Worm (Caenorhabditis elegans) whole organism, L4 larva: ENCODE data around the gene F54E7.9.
A peak's percentile ranks its signal among the peaks of the same experiment; 100 is the strongest.

Experiments
- D1046.2 ChIP-seq: fragments of 200-800 bp; sonication (Bioruptor generic); IDR thresholded peaks from 2 replicates; pipeline ENCODE4 v1.3.6; 2022; ENCODE audit warnings: missing genetic modification characterization, missing compliant biosample characterization
- F44E2.7 ChIP-seq: fragments of 200-800 bp; sonication (Bioruptor generic); IDR thresholded peaks from 2 replicates; pipeline ENCODE4 v2.1.2; 2022; ENCODE audit warnings: missing genetic modification characterization, missing compliant biosample characterization
- T26A8.4 ChIP-seq: fragments of 200-800 bp; sonication (Bioruptor generic); IDR thresholded peaks from 2 replicates; pipeline ENCODE4 v1.3.6; 2022; ENCODE audit warnings: missing genetic modification characterization, missing compliant biosample characterization
- Y105C5A.15 ChIP-seq: fragments of 200-800 bp; sonication (Bioruptor generic); IDR thresholded peaks from 2 replicates; pipeline ENCODE4 v1.3.6; 2022; ENCODE audit warnings: missing genetic modification characterization, missing compliant biosample characterization
- Y75B8A.6 ChIP-seq: fragments of 200-800 bp; sonication (Bioruptor generic); IDR thresholded peaks from 2 replicates; pipeline ENCODE4 v1.3.6; 2022; ENCODE audit warnings: missing genetic modification reagents, missing genetic modification characterization, missing compliant biosample characterization
- aha-1 ChIP-seq: fragments of 150-350 bp; peaks from one replicate; lab custom pipeline; 2014; ENCODE audit warnings: missing biosample characterization, missing genetic modification characterization
- ceh-32 ChIP-seq: sonication (generic microtip); optimal IDR thresholded peaks from 2 replicates; lab custom pipeline; 2016; ENCODE audit warnings: mild to moderate bottlenecking, missing genetic modification characterization, missing compliant biosample characterization; ENCODE audit not compliant: poor library complexity
- cey-2 ChIP-seq: sonication (generic microtip); optimal IDR thresholded peaks from 3 replicates; lab custom pipeline; 2017; ENCODE audit warnings: missing genetic modification characterization, mild to moderate bottlenecking, missing compliant biosample characterization, antibody characterized with exemption, borderline replicate concordance; ENCODE audit not compliant: insufficient read depth
- daf-12 ChIP-seq: fragments of 150-350 bp; optimal IDR thresholded peaks from 2 replicates; lab custom pipeline; 2014; ENCODE audit warnings: missing biosample characterization, missing genetic modification reagents, missing genetic modification characterization
- daf-16 ChIP-seq, 3 experiments: sonication (generic microtip); optimal IDR thresholded peaks; 2 replicates each; lab custom pipeline; 2016 to 2017; ENCODE audit warnings: missing genetic modification characterization in 3 of 3, missing genetic modification reagents in 3 of 3, mild to moderate bottlenecking in 2 of 3, missing compliant biosample characterization in 2 of 3, missing biosample characterization in 1 of 3, moderate library complexity in 1 of 3
- daf-19 ChIP-seq: fragments of 200-800 bp; sonication (Bioruptor generic); conservative IDR thresholded peaks from 2 replicates; pipeline ENCODE4 v1.3.6; 2022; ENCODE audit warnings: missing genetic modification characterization, missing compliant biosample characterization
- dmd-6 ChIP-seq: fragments of 200-800 bp; sonication (Bioruptor generic); IDR thresholded peaks from 2 replicates; pipeline ENCODE4 v1.3.6; 2022; ENCODE audit warnings: missing genetic modification reagents, missing genetic modification characterization, missing compliant biosample characterization
- dpl-1 ChIP-seq: fragments of 150-350 bp; optimal IDR thresholded peaks from 2 replicates; lab custom pipeline; 2014; ENCODE audit warnings: missing biosample characterization, missing genetic modification reagents, missing genetic modification characterization
- duxl-1 ChIP-seq: sonication (generic microtip); optimal IDR thresholded peaks from 2 replicates; lab custom pipeline; 2016; ENCODE audit warnings: mild to moderate bottlenecking, missing genetic modification characterization, moderate library complexity, missing compliant biosample characterization; ENCODE audit not compliant: poor library complexity
- dve-1 ChIP-seq: sonication (generic microtip); optimal IDR thresholded peaks from 2 replicates; lab custom pipeline; 2017; ENCODE audit warnings: antibody characterized with exemption, mild to moderate bottlenecking, missing genetic modification characterization, missing compliant biosample characterization; ENCODE audit not compliant: insufficient read depth
- hlh-11 ChIP-seq: fragments of 200-800 bp; sonication (Bioruptor generic); optimal IDR thresholded peaks from 2 replicates; lab custom pipeline; 2018; ENCODE audit warnings: mild to moderate bottlenecking, missing genetic modification characterization, missing compliant biosample characterization
- hlh-30 ChIP-seq: sonication (generic microtip); optimal IDR thresholded peaks from 2 replicates; lab custom pipeline; 2017; ENCODE audit warnings: antibody characterized with exemption, mild to moderate bottlenecking, missing genetic modification characterization, missing compliant biosample characterization; ENCODE audit not compliant: insufficient read depth
- lin-1 ChIP-seq: fragments of 200-800 bp; sonication (Bioruptor generic); IDR thresholded peaks from 2 replicates; pipeline ENCODE4 v1.3.6; 2022; ENCODE audit warnings: missing genetic modification reagents, missing genetic modification characterization, missing compliant biosample characterization
- lin-13 ChIP-seq: fragments of 150-350 bp; optimal IDR thresholded peaks from 2 replicates; lab custom pipeline; 2014; ENCODE audit warnings: missing biosample characterization, missing genetic modification reagents, missing genetic modification characterization
- lin-29 ChIP-seq: fragments of 200-800 bp; sonication (Bioruptor generic); IDR thresholded peaks from 2 replicates; pipeline ENCODE4 v1.3.6; 2022; ENCODE audit warnings: missing genetic modification reagents, missing genetic modification characterization, missing compliant biosample characterization
- lin-38 ChIP-seq: fragments of 200-800 bp; sonication (Bioruptor generic); IDR thresholded peaks from 2 replicates; pipeline ENCODE4 v1.3.6; 2022; ENCODE audit warnings: missing genetic modification reagents, missing genetic modification characterization, missing compliant biosample characterization
- lsy-2 ChIP-seq, 2 experiments: fragments of 150-350 bp in 1 of 2; sonication (generic microtip) in 1 of 2; optimal IDR thresholded peaks; 2 replicates each; lab custom pipeline; 2014 to 2017; ENCODE audit warnings: missing biosample characterization in 2 of 2, missing genetic modification characterization in 2 of 2
- mdl-1 ChIP-seq, 2 experiments: fragments of 150-350 bp in 1 of 2; sonication (generic microtip) in 1 of 2; optimal IDR thresholded peaks; 2 replicates each; lab custom pipeline; 2014 to 2017; ENCODE audit warnings: missing biosample characterization in 2 of 2, missing genetic modification characterization in 2 of 2
- mdt-29 ChIP-seq: fragments of 200-800 bp; sonication (Bioruptor generic); IDR thresholded peaks from 2 replicates; pipeline ENCODE4 v1.3.6; 2022; ENCODE audit warnings: missing genetic modification reagents, missing genetic modification characterization, missing compliant biosample characterization
- mxl-3 ChIP-seq: fragments of 200-800 bp; sonication (Bioruptor generic); optimal IDR thresholded peaks from 2 replicates; lab custom pipeline; 2018; ENCODE audit warnings: mild to moderate bottlenecking, missing genetic modification characterization, missing compliant biosample characterization
- nhr-11 ChIP-seq: fragments of 150-350 bp; optimal IDR thresholded peaks from 2 replicates; lab custom pipeline; 2014; ENCODE audit warnings: missing biosample characterization, missing genetic modification characterization
- nhr-111 ChIP-seq: fragments of 200-800 bp; sonication (Bioruptor generic); optimal IDR thresholded peaks from 2 replicates; lab custom pipeline; 2018; ENCODE audit warnings: mild to moderate bottlenecking, missing genetic modification characterization, missing compliant biosample characterization
- nhr-237 ChIP-seq: sonication (generic microtip); optimal IDR thresholded peaks from 2 replicates; lab custom pipeline; 2017; ENCODE audit warnings: missing biosample characterization, missing genetic modification characterization
- nhr-25 ChIP-seq: sonication (generic microtip); optimal IDR thresholded peaks from 2 replicates; lab custom pipeline; 2017; ENCODE audit warnings: missing genetic modification characterization, mild to moderate bottlenecking, missing compliant biosample characterization, antibody characterized with exemption, moderate library complexity, borderline replicate concordance; ENCODE audit not compliant: insufficient read depth
- nhr-28 ChIP-seq: fragments of 150-350 bp; optimal IDR thresholded peaks from 2 replicates; lab custom pipeline; 2014; ENCODE audit warnings: missing biosample characterization, missing genetic modification characterization
- nhr-41 ChIP-seq: fragments of 200-800 bp; sonication (Bioruptor generic); IDR thresholded peaks from 2 replicates; pipeline ENCODE4 v1.3.6; 2022; ENCODE audit warnings: missing genetic modification reagents, missing genetic modification characterization, missing compliant biosample characterization
- nhr-6 ChIP-seq: fragments of 150-350 bp; optimal IDR thresholded peaks from 2 replicates; lab custom pipeline; 2014; ENCODE audit warnings: missing biosample characterization, missing genetic modification characterization
- nhr-76 ChIP-seq: fragments of 150-350 bp; optimal IDR thresholded peaks from 2 replicates; lab custom pipeline; 2014; ENCODE audit warnings: missing biosample characterization, missing genetic modification characterization
- nhr-77 ChIP-seq: fragments of 150-350 bp; optimal IDR thresholded peaks from 2 replicates; lab custom pipeline; 2014; ENCODE audit warnings: missing biosample characterization, missing genetic modification characterization
- pha-4 ChIP-seq, 2 experiments: fragments of 150-350 bp in 1 of 2; fragments of 200-800 bp in 1 of 2; sonication (Bioruptor generic) in 1 of 2; IDR thresholded peaks in 1 of 2; optimal IDR thresholded peaks in 1 of 2; 2 replicates each; pipeline versions ENCODE4 v1.3.6 to Lab custom; 2014 to 2022; ENCODE audit warnings: missing genetic modification characterization in 2 of 2, missing genetic modification reagents in 2 of 2, missing biosample characterization in 1 of 2, missing compliant biosample characterization in 1 of 2
- rbr-2 ChIP-seq: sonication (generic microtip); optimal IDR thresholded peaks from 2 replicates; lab custom pipeline; 2016; ENCODE audit warnings: missing genotype, missing genetic modification characterization, missing compliant biosample characterization
- snpc-1.2 ChIP-seq: fragments of 200-800 bp; sonication (Bioruptor generic); IDR thresholded peaks from 2 replicates; pipeline ENCODE4 v1.3.6; 2022; ENCODE audit warnings: missing genetic modification reagents, missing genetic modification characterization, missing compliant biosample characterization
- spr-1 ChIP-seq: sonication (generic microtip); optimal IDR thresholded peaks from 2 replicates; lab custom pipeline; 2016; ENCODE audit warnings: mild to moderate bottlenecking, missing genetic modification characterization, missing compliant biosample characterization
- spr-3 ChIP-seq: fragments of 200-800 bp; sonication (Bioruptor generic); optimal IDR thresholded peaks from 2 replicates; lab custom pipeline; 2018; ENCODE audit warnings: mild to moderate bottlenecking, missing genetic modification characterization, missing compliant biosample characterization
- tag-97 ChIP-seq: fragments of 200-800 bp; sonication (Bioruptor generic); IDR thresholded peaks from 2 replicates; pipeline ENCODE4 v1.3.6; 2022; ENCODE audit warnings: missing genetic modification characterization, missing compliant biosample characterization
- tra-1 ChIP-seq: fragments of 200-800 bp; sonication (Bioruptor generic); IDR thresholded peaks from 2 replicates; pipeline ENCODE4 v1.3.6; 2022; ENCODE audit warnings: missing genetic modification reagents, missing genetic modification characterization, missing compliant biosample characterization
- unc-130 ChIP-seq: sonication (generic microtip); optimal IDR thresholded peaks from 2 replicates; lab custom pipeline; 2016; ENCODE audit warnings: missing genetic modification reagents, missing genetic modification characterization, missing compliant biosample characterization
- unc-62 ChIP-seq, 3 experiments: fragments of 150-350 bp in 1 of 3; sonication (generic microtip); optimal IDR thresholded peaks in 2 of 3; peaks in 1 of 3; 1 replicate in 1 of 3; 2 replicates in 2 of 3; lab custom pipeline; 2014 to 2017; ENCODE audit warnings: missing biosample characterization in 3 of 3, missing genetic modification characterization in 3 of 3, missing genetic modification reagents in 3 of 3, missing genotype in 1 of 3
- zag-1 ChIP-seq: fragments of 150-350 bp; optimal IDR thresholded peaks from 2 replicates; lab custom pipeline; 2014; ENCODE audit warnings: missing biosample characterization, missing genetic modification characterization
- zip-11 ChIP-seq: fragments of 200-800 bp; sonication (Bioruptor generic); IDR thresholded peaks from 2 replicates; pipeline ENCODE4 v1.3.6; 2022; ENCODE audit warnings: missing genetic modification characterization, missing compliant biosample characterization

Gene F54E7.9

DNA sequence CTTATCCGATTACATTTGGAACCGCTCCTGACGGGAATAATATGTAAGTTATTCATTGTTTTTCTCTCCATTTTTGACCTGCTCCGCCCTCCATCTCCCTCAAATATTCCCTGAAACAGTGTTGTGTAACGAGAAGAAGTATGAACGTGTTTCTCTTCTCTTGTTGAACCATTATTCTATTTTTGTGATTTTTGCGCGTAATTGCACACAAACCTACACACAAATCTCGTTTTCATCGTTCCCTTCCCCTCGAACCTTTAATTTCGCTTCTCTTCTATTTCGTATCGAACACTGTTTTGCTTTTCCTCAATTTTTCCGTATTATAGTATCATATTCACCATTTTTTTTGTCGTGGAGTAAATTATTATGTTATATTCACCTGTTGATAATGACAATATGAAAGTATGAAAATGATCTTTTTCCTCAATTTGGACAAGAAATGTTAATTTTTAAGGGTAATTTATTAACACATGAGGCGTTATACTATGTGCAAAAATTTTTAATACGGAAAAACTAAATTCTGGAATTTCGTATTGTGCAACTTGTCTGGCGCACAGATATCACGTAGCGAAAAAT lies 39.6 kb upstream of the F54E7.9 start (continued):
- peak in 1 of 2 experiments; percentile 85 for TF ChIP-seq unc-62 (GFP tag; optimal IDR thresholded peaks at IDR 0.05 in 1 of 2; lab: Kevin White, UChicago)
- TF ChIP-seq unc-62 (tag; optimal IDR thresholded peaks at IDR 0.05; lab: Kevin White, UChicago): no peak
- no peak for TF ChIP-seq nhr-237 (tag; lab: Kevin White, UChicago)
- TF ChIP-seq Y75B8A.6 (GFP tag; lab: Robert Waterston, UW): no peak
- no peak for TF ChIP-seq nhr-25 (tag; lab: Kevin White, UChicago)
- TF ChIP-seq, all 104 proteins: peak for 4

DNA sequence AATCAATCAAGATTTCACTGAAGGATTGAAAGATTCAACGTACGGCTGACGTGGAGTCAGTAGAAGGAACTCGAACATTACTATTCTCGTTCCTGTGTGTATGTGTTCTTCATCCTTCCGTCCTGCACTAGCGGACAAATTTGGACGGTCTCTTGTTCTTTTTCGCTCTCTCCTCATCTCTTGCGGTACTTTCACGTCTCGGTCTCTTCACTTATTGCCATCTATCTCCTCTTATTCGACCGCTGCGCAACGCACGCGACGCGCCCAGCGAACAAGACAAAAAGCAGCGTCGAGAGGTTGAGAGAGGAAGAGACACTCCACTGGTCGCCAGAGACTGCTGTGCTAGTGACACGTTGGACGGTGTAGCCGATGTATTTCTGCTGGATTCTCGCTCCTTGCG lies 37.8 kb upstream of the F54E7.9 start:
- TF ChIP-seq daf-12 (tag; lab: Kevin White, UChicago): no peak
- TF ChIP-seq dpl-1: peak; percentile 26
- TF ChIP-seq nhr-11 (tag; lab: Kevin White, UChicago): peak; percentile 60
- no peak for TF ChIP-seq spr-3 (GFP tag; lab: Kevin White, UChicago)
- TF ChIP-seq daf-16 (GFP tag; optimal IDR thresholded peaks at IDR 0.05; lab: Kevin White, UChicago): no peak
- TF ChIP-seq daf-16 (tag; optimal IDR thresholded peaks at IDR 0.05; lab: Kevin White, UChicago): peak; percentile 6
- TF ChIP-seq nhr-28 (tag; lab: Kevin White, UChicago): peak; percentile 55
- peak; percentile 57; the same call in 1 of the 2 replicates for TF ChIP-seq snpc-1.2 (GFP tag; lab: Robert Waterston, UW)
- TF ChIP-seq zag-1: no peak
- TF ChIP-seq hlh-30 (tag; lab: Kevin White, UChicago): peak; percentile 64
- TF ChIP-seq lin-29 (GFP tag; lab: Robert Waterston, UW): no peak
- TF ChIP-seq cey-2: no peak
- TF ChIP-seq nhr-76 (tag; lab: Kevin White, UChicago): no peak
- TF ChIP-seq mdl-1 (tag; optimal IDR thresholded peaks at IDR 0.05; lab: Kevin White, UChicago): peak; percentile 66 to 78
- TF ChIP-seq mxl-3: peak; percentile 70
- no peak for TF ChIP-seq daf-19 (GFP tag; lab: Robert Waterston, UW)
- TF ChIP-seq tag-97 (GFP tag; lab: Robert Waterston, UW): no peak
- peak; percentile 48 for TF ChIP-seq lin-13 (GFP tag; lab: Kevin White, UChicago)
- 0 out of 2 replicates have a peak, but pooled peaks have one; percentile 30 for TF ChIP-seq F44E2.7
- TF ChIP-seq rbr-2: peak; percentile 58
- peak in 1 of 2 experiments; percentile 93 for TF ChIP-seq unc-62 (GFP tag; optimal IDR thresholded peaks at IDR 0.05 in 1 of 2; lab: Kevin White, UChicago)
- TF ChIP-seq unc-62 (tag; optimal IDR thresholded peaks at IDR 0.05; lab: Kevin White, UChicago): no peak
- peak; percentile 49; the same call in 1 of the 2 replicates for TF ChIP-seq lin-38
- peak; percentile 79 for TF ChIP-seq nhr-6
- TF ChIP-seq nhr-77 (tag; lab: Kevin White, UChicago): peak; percentile 46
- peak; percentile 37 to 68 for TF ChIP-seq lsy-2 (tag; optimal IDR thresholded peaks at IDR 0.05; lab: Kevin White, UChicago)
- peak; percentile 27 for TF ChIP-seq duxl-1 (tag; lab: Kevin White, UChicago)
- peak; percentile 3 for TF ChIP-seq nhr-111 (GFP tag; lab: Kevin White, UChicago)
- peak; percentile 69 for TF ChIP-seq T26A8.4 (GFP tag; lab: Robert Waterston, UW)
- TF ChIP-seq unc-130 (GFP tag; lab: Kevin White, UChicago): no peak
- TF ChIP-seq nhr-41 (GFP tag; lab: Robert Waterston, UW): no peak
- TF ChIP-seq zip-11 (GFP tag; lab: Robert Waterston, UW): 0 out of 2 replicates have a peak, but pooled peaks have one; percentile 11
- 0 out of 2 replicates have a peak, but pooled peaks have one; percentile 12 for TF ChIP-seq D1046.2 (GFP tag; lab: Robert Waterston, UW)
- TF ChIP-seq dmd-6: peak; percentile 39
- TF ChIP-seq tra-1 (GFP tag; lab: Robert Waterston, UW): no peak
- TF ChIP-seq mdt-29 (GFP tag; lab: Robert Waterston, UW): peak; percentile 23; the same call in 1 of the 2 replicates
- TF ChIP-seq spr-1 (tag; lab: Kevin White, UChicago): no peak
- peak; percentile 80 for TF ChIP-seq hlh-11
- TF ChIP-seq pha-4 (GFP tag; IDR thresholded peaks at IDR 0.05; lab: Robert Waterston, UW): peak; percentile 17; the same call in 1 of the 2 replicates
- TF ChIP-seq pha-4 (tag; optimal IDR thresholded peaks at IDR 0.05; lab: Kevin White, UChicago): no peak
- TF ChIP-seq dve-1 (tag; lab: Kevin White, UChicago): peak; percentile 63
- no peak for TF ChIP-seq ceh-32 (tag; lab: Kevin White, UChicago)
- TF ChIP-seq lin-1 (GFP tag; lab: Robert Waterston, UW): no peak
- TF ChIP-seq Y105C5A.15 (GFP tag; lab: Robert Waterston, UW): peak; percentile 38; the same call in 1 of the 2 replicates
- peak; percentile 98 for TF ChIP-seq aha-1 (tag; lab: Kevin White, UChicago)
